Worm (Caenorhabditis elegans) whole organism, L1 larva: ENCODE data around the gene C34C12.6.

ENCODE experiments used
- Y116A8C.19 ChIP-seq: sonication (generic microtip); optimal IDR thresholded peaks from 2 replicates; lab custom pipeline; 2016; ENCODE audit warnings: missing compliant biosample characterization, missing genetic modification characterization, borderline replicate concordance
- ama-1 ChIP-seq: fragments of 150-350 bp; optimal IDR thresholded peaks from 2 replicates; lab custom pipeline; 2014
- blmp-1 ChIP-seq: fragments of 150-350 bp; optimal IDR thresholded peaks from 2 replicates; lab custom pipeline; 2014; ENCODE audit warnings: missing biosample characterization, missing genetic modification characterization
- ceh-8 ChIP-seq: fragments of 200-800 bp; sonication (Bioruptor generic); optimal IDR thresholded peaks from 2 replicates; lab custom pipeline; 2018; ENCODE audit warnings: mild to moderate bottlenecking, missing genetic modification characterization, moderate library complexity, missing compliant biosample characterization
- ceh-82 ChIP-seq, 3 experiments: fragments of 150-350 bp in 1 of 3; sonication (generic microtip) in 2 of 3; optimal IDR thresholded peaks; 2 replicates each; lab custom pipeline; 2014 to 2017; ENCODE audit warnings: missing biosample characterization in 3 of 3, missing genetic modification characterization in 3 of 3
- ceh-88 ChIP-seq: fragments of 200-800 bp; sonication (Bioruptor generic); IDR thresholded peaks from 2 replicates; pipeline ENCODE4 v1.3.6; 2022; ENCODE audit warnings: missing genetic modification characterization, missing compliant biosample characterization
- ceh-90 ChIP-seq: sonication (generic microtip); optimal IDR thresholded peaks from 2 replicates; lab custom pipeline; 2016; ENCODE audit warnings: missing genetic modification characterization, missing compliant biosample characterization
- dpl-1 ChIP-seq, 3 experiments: fragments of 150-350 bp in 2 of 3; sonication (generic microtip) in 1 of 3; optimal IDR thresholded peaks; 2 replicates each; lab custom pipeline; 2014 to 2017; ENCODE audit warnings: missing biosample characterization in 3 of 3, missing genetic modification characterization in 3 of 3, missing genetic modification reagents in 3 of 3
- efl-1 ChIP-seq, 4 experiments: fragments of 150-350 bp; optimal IDR thresholded peaks in 3 of 4; peaks in 1 of 4; 1 replicate in 1 of 4; 2 replicates in 3 of 4; lab custom pipeline; 2014; ENCODE audit warnings: missing biosample characterization in 2 of 4, missing genetic modification characterization in 2 of 4, missing genetic modification reagents in 2 of 4
- egl-13 ChIP-seq: sonication (generic microtip); optimal IDR thresholded peaks from 2 replicates; lab custom pipeline; 2016; ENCODE audit warnings: missing genotype, missing genetic modification reagents, missing genetic modification characterization, missing compliant biosample characterization
- egl-27 ChIP-seq, 2 experiments: fragments of 150-350 bp in 1 of 2; sonication (generic microtip); optimal IDR thresholded peaks; 3 replicates each; lab custom pipeline; 2017 to 2018; ENCODE audit warnings: missing biosample characterization in 2 of 2, missing genetic modification characterization in 2 of 2, missing genetic modification reagents in 2 of 2
- elt-2 ChIP-seq: sonication (generic microtip); optimal IDR thresholded peaks from 2 replicates; lab custom pipeline; 2016; ENCODE audit warnings: missing genetic modification characterization, mild to moderate bottlenecking, inconsistent platforms, missing compliant biosample characterization, missing genetic modification reagents
- elt-3 ChIP-seq, 6 experiments: fragments of 150-350 bp in 1 of 6; sonication (generic microtip); optimal IDR thresholded peaks; 2 replicates each; lab custom pipeline; 2017 to 2018; ENCODE audit warnings: missing biosample characterization in 6 of 6, missing genetic modification characterization in 6 of 6, inconsistent platforms in 1 of 6
- fkh-4 ChIP-seq: sonication (generic microtip); optimal IDR thresholded peaks from 2 replicates; lab custom pipeline; 2016; ENCODE audit warnings: missing compliant biosample characterization, missing genetic modification characterization, borderline replicate concordance
- fos-1 ChIP-seq: fragments of 150-350 bp; optimal IDR thresholded peaks from 2 replicates; lab custom pipeline; 2014; ENCODE audit warnings: missing biosample characterization, missing genetic modification characterization
- grh-1 ChIP-seq: fragments of 200-800 bp; sonication (Bioruptor generic); IDR thresholded peaks from 2 replicates; pipeline ENCODE4 v1.3.6; 2022; ENCODE audit warnings: missing genetic modification reagents, missing genetic modification characterization, missing compliant biosample characterization
- hlh-4 ChIP-seq: sonication (generic microtip); optimal IDR thresholded peaks from 2 replicates; lab custom pipeline; 2016; ENCODE audit warnings: mild to moderate bottlenecking, missing genetic modification characterization, missing compliant biosample characterization
- isw-1 ChIP-seq: fragments of 200-800 bp; sonication (Bioruptor generic); IDR thresholded peaks from 2 replicates; pipeline ENCODE4 v1.3.6; 2022; ENCODE audit warnings: missing genetic modification characterization, missing compliant biosample characterization
- jun-1 ChIP-seq: fragments of 150-350 bp; optimal IDR thresholded peaks from 2 replicates; lab custom pipeline; 2014; ENCODE audit warnings: missing biosample characterization, missing genetic modification reagents, missing genetic modification characterization
- lin-14 ChIP-seq: fragments of 200-800 bp; sonication (Bioruptor generic); optimal IDR thresholded peaks from 2 replicates; lab custom pipeline; 2018; ENCODE audit warnings: mild to moderate bottlenecking, missing genetic modification characterization, moderate library complexity, missing compliant biosample characterization
- lin-35 ChIP-seq, 2 experiments: fragments of 150-350 bp; optimal IDR thresholded peaks; 2 replicates each; lab custom pipeline; 2014; ENCODE audit warnings: missing biosample characterization in 2 of 2, missing genetic modification characterization in 2 of 2, missing genetic modification reagents in 2 of 2
- lin-39 ChIP-seq: fragments of 150-350 bp; optimal IDR thresholded peaks from 2 replicates; lab custom pipeline; 2014; ENCODE audit warnings: missing biosample characterization, missing genetic modification reagents, missing genetic modification characterization
- lir-3 ChIP-seq: sonication (generic microtip); optimal IDR thresholded peaks from 2 replicates; lab custom pipeline; 2016; ENCODE audit warnings: mild to moderate bottlenecking, missing genetic modification characterization, moderate library complexity, missing compliant biosample characterization; ENCODE audit not compliant: poor library complexity
- lsy-2 ChIP-seq, 2 experiments: fragments of 150-350 bp; optimal IDR thresholded peaks; 2 replicates each; lab custom pipeline; 2014; ENCODE audit warnings: missing biosample characterization in 2 of 2, missing genetic modification characterization in 2 of 2
- mdl-1 ChIP-seq, 2 experiments: fragments of 150-350 bp; optimal IDR thresholded peaks; 2 replicates each; lab custom pipeline; 2014 to 2017; ENCODE audit warnings: missing biosample characterization in 2 of 2, missing genetic modification characterization in 2 of 2, inconsistent platforms in 1 of 2
- mef-2 ChIP-seq: fragments of 150-350 bp; optimal IDR thresholded peaks from 2 replicates; lab custom pipeline; 2014; ENCODE audit warnings: missing biosample characterization, missing genetic modification characterization
- nhr-11 ChIP-seq: fragments of 150-350 bp; optimal IDR thresholded peaks from 2 replicates; lab custom pipeline; 2014; ENCODE audit warnings: missing biosample characterization, missing genetic modification characterization
- nhr-12 ChIP-seq: sonication (generic microtip); optimal IDR thresholded peaks from 2 replicates; lab custom pipeline; 2017; ENCODE audit warnings: missing biosample characterization, missing genetic modification characterization
- nhr-19 ChIP-seq: fragments of 200-800 bp; sonication (Bioruptor generic); conservative IDR thresholded peaks from 2 replicates; pipeline ENCODE4 v1.3.6; 2022; ENCODE audit warnings: missing genetic modification characterization, missing compliant biosample characterization
- nhr-20 ChIP-seq: sonication (generic microtip); optimal IDR thresholded peaks from 2 replicates; lab custom pipeline; 2016; ENCODE audit warnings: mild to moderate bottlenecking, missing genetic modification characterization, missing compliant biosample characterization
- nhr-237 ChIP-seq: fragments of 150-350 bp; optimal IDR thresholded peaks from 2 replicates; lab custom pipeline; 2014; ENCODE audit warnings: missing biosample characterization, missing genetic modification characterization
- nhr-28 ChIP-seq: fragments of 150-350 bp; optimal IDR thresholded peaks from 2 replicates; lab custom pipeline; 2014; ENCODE audit warnings: missing biosample characterization, missing genetic modification characterization
- nhr-71 ChIP-seq: sonication (generic microtip); optimal IDR thresholded peaks from 2 replicates; lab custom pipeline; 2016; ENCODE audit warnings: mild to moderate bottlenecking, missing genetic modification characterization, moderate library complexity, missing compliant biosample characterization
- nhr-76 ChIP-seq: sonication (generic microtip); optimal IDR thresholded peaks from 2 replicates; lab custom pipeline; 2017; ENCODE audit warnings: missing biosample characterization, missing genetic modification characterization
- nhr-84 ChIP-seq: sonication (generic microtip); optimal IDR thresholded peaks from 2 replicates; lab custom pipeline; 2017; ENCODE audit warnings: missing biosample characterization, missing genetic modification characterization
- nhr-85 ChIP-seq: sonication (generic microtip); peaks from one replicate; lab custom pipeline; 2016; ENCODE audit warnings: missing genetic modification characterization, inconsistent platforms, missing compliant biosample characterization
- pag-3 ChIP-seq: sonication (generic microtip); optimal IDR thresholded peaks from 2 replicates; lab custom pipeline; 2017; ENCODE audit warnings: missing genetic modification characterization, mild to moderate bottlenecking, missing compliant biosample characterization, antibody characterized with exemption, borderline replicate concordance; ENCODE audit not compliant: insufficient read depth
- pax-3 ChIP-seq: fragments of 200-800 bp; sonication (Bioruptor generic); optimal IDR thresholded peaks from 2 replicates; lab custom pipeline; 2018; ENCODE audit warnings: mild to moderate bottlenecking, missing genetic modification characterization, moderate library complexity, missing compliant biosample characterization
- pqm-1 ChIP-seq: sonication (generic microtip); optimal IDR thresholded peaks from 3 replicates; lab custom pipeline; 2017; ENCODE audit warnings: missing biosample characterization, missing genetic modification characterization
- skn-1 ChIP-seq: fragments of 150-350 bp; optimal IDR thresholded peaks from 2 replicates; lab custom pipeline; 2014; ENCODE audit warnings: missing biosample characterization, missing genetic modification characterization
- snpc-4 ChIP-seq: fragments of 150-350 bp; optimal IDR thresholded peaks from 2 replicates; lab custom pipeline; 2014; ENCODE audit warnings: missing biosample characterization, missing genetic modification characterization
- snu-23 ChIP-seq: sonication (generic microtip); optimal IDR thresholded peaks from 2 replicates; lab custom pipeline; 2016; ENCODE audit warnings: missing genetic modification characterization, missing compliant biosample characterization
- sptf-1 ChIP-seq: fragments of 150-350 bp; optimal IDR thresholded peaks from 2 replicates; lab custom pipeline; 2014; ENCODE audit warnings: missing biosample characterization, missing genetic modification characterization
- sup-37 ChIP-seq: fragments of 200-800 bp; sonication (Bioruptor generic); optimal IDR thresholded peaks from 2 replicates; lab custom pipeline; 2018; ENCODE audit warnings: mild to moderate bottlenecking, missing genetic modification characterization, missing compliant biosample characterization
- swsn-7 ChIP-seq: sonication (generic microtip); optimal IDR thresholded peaks from 2 replicates; lab custom pipeline; 2016; ENCODE audit warnings: missing genetic modification characterization, missing compliant biosample characterization
- tbx-2 ChIP-seq: sonication (generic microtip); optimal IDR thresholded peaks from 2 replicates; lab custom pipeline; 2016; ENCODE audit warnings: missing genetic modification characterization, missing compliant biosample characterization
- tlp-1 ChIP-seq: fragments of 150-350 bp; optimal IDR thresholded peaks from 2 replicates; lab custom pipeline; 2014; ENCODE audit warnings: missing biosample characterization, missing genetic modification characterization
- unc-30 ChIP-seq: sonication (generic microtip); optimal IDR thresholded peaks from 2 replicates; lab custom pipeline; 2017; ENCODE audit warnings: missing biosample characterization, missing genetic modification characterization
- unc-98 ChIP-seq: fragments of 200-800 bp; sonication (Bioruptor generic); IDR thresholded peaks from 2 replicates; pipeline ENCODE4 v1.3.6; 2022; ENCODE audit warnings: missing genetic modification characterization, missing compliant biosample characterization
- xbp-1 ChIP-seq: sonication (generic microtip); optimal IDR thresholded peaks from 2 replicates; lab custom pipeline; 2016; ENCODE audit warnings: missing genetic modification characterization, missing compliant biosample characterization
- ztf-11 ChIP-seq, 2 experiments: sonication (generic microtip); optimal IDR thresholded peaks; 2 replicates each; lab custom pipeline; 2016 to 2017; ENCODE audit warnings: missing genetic modification characterization in 2 of 2, missing biosample characterization in 1 of 2, missing compliant biosample characterization in 1 of 2
- ztf-4 ChIP-seq: fragments of 150-350 bp; optimal IDR thresholded peaks from 2 replicates; lab custom pipeline; 2014; ENCODE audit warnings: missing biosample characterization, missing genetic modification characterization

C34C12.6 gene

DNA sequence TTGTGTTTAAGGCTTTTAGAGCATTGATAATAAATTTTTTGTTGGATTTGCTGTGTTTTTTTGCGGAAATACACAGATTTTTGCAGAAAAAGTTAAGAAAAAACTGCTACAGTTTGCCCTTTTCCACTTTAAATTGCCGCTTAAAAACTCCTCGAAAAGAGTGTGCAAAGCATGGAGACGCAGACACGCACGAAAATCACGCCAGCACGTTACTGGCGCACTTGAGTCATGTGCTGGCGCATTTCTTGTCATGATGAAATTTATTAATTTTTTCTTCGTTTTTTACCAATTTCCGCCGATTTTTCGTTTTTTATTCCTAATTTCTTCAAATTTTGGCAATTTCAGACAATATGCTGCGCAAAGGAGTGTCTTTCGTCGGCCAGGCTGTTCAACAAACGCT, 22.3 kb upstream of the C34C12.6 start, which contains the start of gene C34C12.8:
C34C12.8 (plus strand) TSS at position 346 of the 400 bp plus-strand sequence.
- TF ChIP-seq nhr-19 (GFP tag; lab: Robert Waterston, UW): peak; percentile 97
- TF ChIP-seq ztf-4 (tag; lab: Kevin White, UChicago): peak; percentile 90
- TF ChIP-seq swsn-7: peak; percentile 97
- TF ChIP-seq nhr-237 (tag; lab: Kevin White, UChicago): peak; percentile 60
- peak; percentile 96 for TF ChIP-seq grh-1 (GFP tag; lab: Robert Waterston, UW)
- TF ChIP-seq unc-98 (GFP tag; lab: Robert Waterston, UW): peak; percentile 76
- peak; percentile 93 for TF ChIP-seq egl-13
- peak; percentile 92 for TF ChIP-seq sup-37 (GFP tag; lab: Kevin White, UChicago)
- no peak for TF ChIP-seq pag-3 (tag; lab: Kevin White, UChicago)
- TF ChIP-seq skn-1 (tag; lab: Kevin White, UChicago): peak; percentile 91
- TF ChIP-seq hlh-4 (tag; lab: Kevin White, UChicago): no peak
- TF ChIP-seq blmp-1 (tag; lab: Kevin White, UChicago): peak; percentile 70
- TF ChIP-seq tbx-2 (tag; lab: Kevin White, UChicago): peak; percentile 97
- peak; percentile 91 for TF ChIP-seq pax-3 (tag; lab: Kevin White, UChicago)
- TF ChIP-seq lsy-2 (tag; optimal IDR thresholded peaks at IDR 0.05; lab: Kevin White, UChicago): peak; percentile 97 to 98
- TF ChIP-seq elt-3 (tag; optimal IDR thresholded peaks at IDR 0.05; lab: Kevin White, UChicago): peak in 3 of 6 experiments; percentile 51 to 94 (median 93)
- TF ChIP-seq ceh-88 (GFP tag; lab: Robert Waterston, UW): peak; percentile 90
- peak; percentile 20 for TF ChIP-seq nhr-28 (tag; lab: Kevin White, UChicago)
- TF ChIP-seq nhr-76 (tag; lab: Kevin White, UChicago): no peak
- peak; percentile 91 for TF ChIP-seq ama-1 (lab: Kevin White, UChicago)
- peak; percentile 92 for TF ChIP-seq lin-14 (GFP tag; lab: Kevin White, UChicago)
- peak; percentile 84 for TF ChIP-seq snpc-4 (tag; lab: Kevin White, UChicago)
- TF ChIP-seq tlp-1 (tag; lab: Kevin White, UChicago): no peak
- peak; percentile 64 for TF ChIP-seq unc-30 (tag; lab: Kevin White, UChicago)
- TF ChIP-seq efl-1 (optimal IDR thresholded peaks at IDR 0.05; lab: Kevin White, UChicago): peak; percentile 93 to 99
- TF ChIP-seq efl-1 (GFP tag; optimal IDR thresholded peaks at IDR 0.05 in 1 of 2; lab: Kevin White, UChicago): peak; percentile 96 to 100
- TF ChIP-seq sptf-1 (tag; lab: Kevin White, UChicago): no peak
- peak; percentile 18 for TF ChIP-seq nhr-12
- peak; percentile 45 for TF ChIP-seq ceh-90 (tag; lab: Kevin White, UChicago)
- peak; percentile 78 for TF ChIP-seq fkh-4 (tag; lab: Kevin White, UChicago)
- no peak for TF ChIP-seq Y116A8C.19
- TF ChIP-seq nhr-85 (tag; lab: Kevin White, UChicago): peak; percentile 98
- TF ChIP-seq lin-35 (GFP tag; optimal IDR thresholded peaks at IDR 0.05; lab: Kevin White, UChicago): peak; percentile 96 to 98
- peak; percentile 92 for TF ChIP-seq nhr-11 (tag; lab: Kevin White, UChicago)
- TF ChIP-seq ceh-8 (GFP tag; lab: Kevin White, UChicago): peak; percentile 92
- peak; percentile 97 for TF ChIP-seq isw-1
- TF ChIP-seq elt-2 (tag; lab: Kevin White, UChicago): peak; percentile 89
- TF ChIP-seq xbp-1 (tag; lab: Kevin White, UChicago): peak; percentile 98
- peak; percentile 98 for TF ChIP-seq nhr-71
- peak; percentile 96 to 98 (median 97) for TF ChIP-seq dpl-1 (GFP tag; optimal IDR thresholded peaks at IDR 0.05; lab: Kevin White, UChicago)
- no peak for TF ChIP-seq pqm-1 (tag; lab: Kevin White, UChicago)
- peak; percentile 95 to 98 (median 97) for TF ChIP-seq ceh-82 (tag; optimal IDR thresholded peaks at IDR 0.05; lab: Kevin White, UChicago)
- peak; percentile 97 for TF ChIP-seq lin-39 (tag; lab: Kevin White, UChicago)
- TF ChIP-seq nhr-84 (tag; lab: Kevin White, UChicago): no peak
- peak; percentile 81 for TF ChIP-seq mef-2
- no peak for TF ChIP-seq lir-3
- peak in 1 of 2 experiments; percentile 85 for TF ChIP-seq ztf-11 (tag; optimal IDR thresholded peaks at IDR 0.05; lab: Kevin White, UChicago)
- peak; percentile 97 for TF ChIP-seq nhr-20 (tag; lab: Kevin White, UChicago)
- peak; percentile 95 for TF ChIP-seq jun-1 (tag; lab: Kevin White, UChicago)
- peak; percentile 98 for TF ChIP-seq snu-23 (GFP tag; lab: Kevin White, UChicago)
- TF ChIP-seq fos-1 (tag; lab: Kevin White, UChicago): peak; percentile 79
- peak in 1 of 2 experiments; percentile 92 for TF ChIP-seq mdl-1 (tag; optimal IDR thresholded peaks at IDR 0.05; lab: Kevin White, UChicago)
- peak in 1 of 2 experiments; percentile 79 for TF ChIP-seq egl-27 (tag; optimal IDR thresholded peaks at IDR 0.05; lab: Kevin White, UChicago)
